Worm (Caenorhabditis elegans) whole organism, L1 larva: ENCODE measurements around the gene fut-1.

Experiments used
- C34B4.2 ChIP-seq: sonication (generic microtip); optimal IDR thresholded peaks from 2 replicates; lab custom pipeline; 2017; ENCODE audit warnings: mild to moderate bottlenecking, missing genetic modification characterization, missing compliant biosample characterization
- F16B12.6 ChIP-seq: fragments of 150-350 bp; optimal IDR thresholded peaks from 2 replicates; lab custom pipeline; 2014; ENCODE audit warnings: missing biosample characterization, missing genetic modification characterization
- Y116A8C.19 ChIP-seq: sonication (generic microtip); optimal IDR thresholded peaks from 2 replicates; lab custom pipeline; 2016; ENCODE audit warnings: missing compliant biosample characterization, missing genetic modification characterization, borderline replicate concordance
- ceh-82 ChIP-seq, 3 experiments: fragments of 150-350 bp in 1 of 3; sonication (generic microtip) in 2 of 3; optimal IDR thresholded peaks; 2 replicates each; lab custom pipeline; 2014 to 2017; ENCODE audit warnings: missing biosample characterization in 3 of 3, missing genetic modification characterization in 3 of 3
- ceh-90 ChIP-seq: sonication (generic microtip); optimal IDR thresholded peaks from 2 replicates; lab custom pipeline; 2016; ENCODE audit warnings: missing genetic modification characterization, missing compliant biosample characterization
- ces-1 ChIP-seq: fragments of 150-350 bp; optimal IDR thresholded peaks from 2 replicates; lab custom pipeline; 2014; ENCODE audit warnings: missing biosample characterization, missing genetic modification reagents, missing genetic modification characterization
- efl-1 ChIP-seq, 4 experiments: fragments of 150-350 bp; optimal IDR thresholded peaks in 3 of 4; peaks in 1 of 4; 1 replicate in 1 of 4; 2 replicates in 3 of 4; lab custom pipeline; 2014; ENCODE audit warnings: missing biosample characterization in 2 of 4, missing genetic modification characterization in 2 of 4, missing genetic modification reagents in 2 of 4
- egl-13 ChIP-seq: sonication (generic microtip); optimal IDR thresholded peaks from 2 replicates; lab custom pipeline; 2016; ENCODE audit warnings: missing genotype, missing genetic modification reagents, missing genetic modification characterization, missing compliant biosample characterization
- egl-27 ChIP-seq, 2 experiments: fragments of 150-350 bp in 1 of 2; sonication (generic microtip); optimal IDR thresholded peaks; 3 replicates each; lab custom pipeline; 2017 to 2018; ENCODE audit warnings: missing biosample characterization in 2 of 2, missing genetic modification characterization in 2 of 2, missing genetic modification reagents in 2 of 2
- fkh-8 ChIP-seq: sonication (generic microtip); optimal IDR thresholded peaks from 2 replicates; lab custom pipeline; 2016; ENCODE audit warnings: mild to moderate bottlenecking, missing genetic modification characterization, missing compliant biosample characterization
- fos-1 ChIP-seq: fragments of 150-350 bp; optimal IDR thresholded peaks from 2 replicates; lab custom pipeline; 2014; ENCODE audit warnings: missing biosample characterization, missing genetic modification characterization
- grh-1 ChIP-seq: fragments of 200-800 bp; sonication (Bioruptor generic); IDR thresholded peaks from 2 replicates; pipeline ENCODE4 v1.3.6; 2022; ENCODE audit warnings: missing genetic modification reagents, missing genetic modification characterization, missing compliant biosample characterization
- hlh-4 ChIP-seq: sonication (generic microtip); optimal IDR thresholded peaks from 2 replicates; lab custom pipeline; 2016; ENCODE audit warnings: mild to moderate bottlenecking, missing genetic modification characterization, missing compliant biosample characterization
- hpl-2 ChIP-seq: fragments of 150-350 bp; optimal IDR thresholded peaks from 2 replicates; lab custom pipeline; 2014; ENCODE audit warnings: missing biosample characterization, missing genetic modification reagents, missing genetic modification characterization
- irx-1 ChIP-seq: sonication (generic microtip); optimal IDR thresholded peaks from 2 replicates; lab custom pipeline; 2016; ENCODE audit warnings: missing genetic modification characterization, missing compliant biosample characterization
- isw-1 ChIP-seq: fragments of 200-800 bp; sonication (Bioruptor generic); IDR thresholded peaks from 2 replicates; pipeline ENCODE4 v1.3.6; 2022; ENCODE audit warnings: missing genetic modification characterization, missing compliant biosample characterization
- lin-13 ChIP-seq: fragments of 150-350 bp; optimal IDR thresholded peaks from 2 replicates; lab custom pipeline; 2014; ENCODE audit warnings: missing biosample characterization, missing genetic modification reagents, missing genetic modification characterization
- lin-14 ChIP-seq: fragments of 200-800 bp; sonication (Bioruptor generic); optimal IDR thresholded peaks from 2 replicates; lab custom pipeline; 2018; ENCODE audit warnings: mild to moderate bottlenecking, missing genetic modification characterization, moderate library complexity, missing compliant biosample characterization
- lin-39 ChIP-seq: fragments of 150-350 bp; optimal IDR thresholded peaks from 2 replicates; lab custom pipeline; 2014; ENCODE audit warnings: missing biosample characterization, missing genetic modification reagents, missing genetic modification characterization
- mab-9 ChIP-seq: fragments of 200-800 bp; sonication (Bioruptor generic); IDR thresholded peaks from 2 replicates; pipeline ENCODE4 v1.3.6; 2022; ENCODE audit warnings: missing genetic modification reagents, missing genetic modification characterization, missing compliant biosample characterization
- mep-1 ChIP-seq: fragments of 150-350 bp; optimal IDR thresholded peaks from 2 replicates; lab custom pipeline; 2014; ENCODE audit warnings: missing biosample characterization, missing genetic modification characterization
- nhr-11 ChIP-seq: fragments of 150-350 bp; optimal IDR thresholded peaks from 2 replicates; lab custom pipeline; 2014; ENCODE audit warnings: missing biosample characterization, missing genetic modification characterization
- nhr-12 ChIP-seq: sonication (generic microtip); optimal IDR thresholded peaks from 2 replicates; lab custom pipeline; 2017; ENCODE audit warnings: missing biosample characterization, missing genetic modification characterization
- nhr-237 ChIP-seq: fragments of 150-350 bp; optimal IDR thresholded peaks from 2 replicates; lab custom pipeline; 2014; ENCODE audit warnings: missing biosample characterization, missing genetic modification characterization
- nhr-28 ChIP-seq: fragments of 150-350 bp; optimal IDR thresholded peaks from 2 replicates; lab custom pipeline; 2014; ENCODE audit warnings: missing biosample characterization, missing genetic modification characterization
- nhr-47 ChIP-seq: sonication (generic microtip); optimal IDR thresholded peaks from 2 replicates; lab custom pipeline; 2016; ENCODE audit warnings: mild to moderate bottlenecking, missing genetic modification characterization, moderate library complexity, missing compliant biosample characterization
- nhr-71 ChIP-seq: sonication (generic microtip); optimal IDR thresholded peaks from 2 replicates; lab custom pipeline; 2016; ENCODE audit warnings: mild to moderate bottlenecking, missing genetic modification characterization, moderate library complexity, missing compliant biosample characterization
- nhr-85 ChIP-seq: sonication (generic microtip); peaks from one replicate; lab custom pipeline; 2016; ENCODE audit warnings: missing genetic modification characterization, inconsistent platforms, missing compliant biosample characterization
- nhr-90 ChIP-seq: sonication (generic microtip); optimal IDR thresholded peaks from 2 replicates; lab custom pipeline; 2016; ENCODE audit warnings: mild to moderate bottlenecking, missing genetic modification characterization, missing compliant biosample characterization; ENCODE audit not compliant: poor library complexity
- pax-3 ChIP-seq: fragments of 200-800 bp; sonication (Bioruptor generic); optimal IDR thresholded peaks from 2 replicates; lab custom pipeline; 2018; ENCODE audit warnings: mild to moderate bottlenecking, missing genetic modification characterization, moderate library complexity, missing compliant biosample characterization
- pqm-1 ChIP-seq: sonication (generic microtip); optimal IDR thresholded peaks from 3 replicates; lab custom pipeline; 2017; ENCODE audit warnings: missing biosample characterization, missing genetic modification characterization
- sox-4 ChIP-seq: sonication (generic microtip); optimal IDR thresholded peaks from 2 replicates; lab custom pipeline; 2016; ENCODE audit warnings: missing genetic modification characterization, missing compliant biosample characterization
- tbx-2 ChIP-seq: sonication (generic microtip); optimal IDR thresholded peaks from 2 replicates; lab custom pipeline; 2016; ENCODE audit warnings: missing genetic modification characterization, missing compliant biosample characterization
- unc-86 ChIP-seq: sonication (generic microtip); optimal IDR thresholded peaks from 2 replicates; lab custom pipeline; 2016; ENCODE audit warnings: missing genetic modification characterization, missing compliant biosample characterization
- zip-4 ChIP-seq: fragments of 200-800 bp; sonication (Bioruptor generic); optimal IDR thresholded peaks from 2 replicates; lab custom pipeline; 2018; ENCODE audit warnings: mild to moderate bottlenecking, missing genetic modification characterization, moderate library complexity, missing compliant biosample characterization
- ztf-11 ChIP-seq, 2 experiments: sonication (generic microtip); optimal IDR thresholded peaks; 2 replicates each; lab custom pipeline; 2016 to 2017; ENCODE audit warnings: missing genetic modification characterization in 2 of 2, missing biosample characterization in 1 of 2, missing compliant biosample characterization in 1 of 2
- ztf-4 ChIP-seq: fragments of 150-350 bp; optimal IDR thresholded peaks from 2 replicates; lab custom pipeline; 2014; ENCODE audit warnings: missing biosample characterization, missing genetic modification characterization

fut-1 gene

DNA sequence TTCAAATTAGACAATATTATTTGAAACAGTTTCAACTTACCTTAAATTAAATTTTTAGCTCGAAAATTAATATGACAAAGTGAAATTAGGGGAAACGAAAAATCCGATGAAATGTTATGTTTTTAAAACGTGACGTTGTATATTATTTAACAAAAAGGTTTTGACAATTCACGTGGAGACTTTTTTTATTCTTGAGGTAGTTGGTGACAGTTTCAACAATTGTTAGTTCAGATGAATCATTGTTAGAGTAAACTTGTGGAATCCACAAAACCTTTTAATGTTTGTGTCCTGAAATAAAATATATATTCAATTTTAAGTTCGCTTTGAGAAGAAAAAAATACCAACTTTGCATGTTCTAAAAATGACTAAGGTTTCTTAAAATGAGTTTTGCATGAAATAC, at the start of gene fut-1:
Gene fut-1 (minus strand): TSS at position 101 of the 400 bp plus-strand sequence.
- no peak for TF ChIP-seq mab-9 (GFP tag; lab: Robert Waterston, UW)
- TF ChIP-seq nhr-47 (tag; lab: Kevin White, UChicago), result no peak
- no peak for TF ChIP-seq ztf-11 (tag; optimal IDR thresholded peaks at IDR 0.05; lab: Kevin White, UChicago)
- no peak for TF ChIP-seq nhr-12 (tag; lab: Kevin White, UChicago)
- TF ChIP-seq Y116A8C.19, result no peak
- no peak for TF ChIP-seq nhr-11
- no peak for TF ChIP-seq zip-4
- no peak for TF ChIP-seq mep-1 (tag; lab: Kevin White, UChicago)

DNA sequence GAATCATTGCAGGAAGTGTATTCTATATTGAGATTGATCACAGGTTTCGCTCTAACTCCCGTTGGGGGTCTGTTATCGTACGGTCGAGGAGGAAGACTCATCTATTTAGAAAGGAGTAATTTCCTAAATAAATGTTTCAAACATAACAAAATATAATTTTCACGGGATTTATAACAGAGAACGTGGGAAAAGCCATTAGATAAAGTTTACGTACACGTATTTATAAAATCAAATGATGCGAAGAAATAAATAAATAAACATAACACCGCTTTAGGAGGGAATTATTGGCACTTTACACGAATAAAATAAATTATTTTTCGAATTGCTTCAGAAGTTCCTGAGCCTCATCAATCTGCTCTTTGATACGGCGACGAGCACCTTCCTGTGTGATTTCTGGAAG, 49.1 kb upstream of the fut-1 start, which contains the start of gene F07H5.10:
Gene F07H5.10 (minus strand): TSS at position 101 of the 400 bp plus-strand sequence.
- TF ChIP-seq ceh-90 (no peak), C34B4.2 (tag; lab: Kevin White, UChicago) (no peak), nhr-11 (no peak)

DNA sequence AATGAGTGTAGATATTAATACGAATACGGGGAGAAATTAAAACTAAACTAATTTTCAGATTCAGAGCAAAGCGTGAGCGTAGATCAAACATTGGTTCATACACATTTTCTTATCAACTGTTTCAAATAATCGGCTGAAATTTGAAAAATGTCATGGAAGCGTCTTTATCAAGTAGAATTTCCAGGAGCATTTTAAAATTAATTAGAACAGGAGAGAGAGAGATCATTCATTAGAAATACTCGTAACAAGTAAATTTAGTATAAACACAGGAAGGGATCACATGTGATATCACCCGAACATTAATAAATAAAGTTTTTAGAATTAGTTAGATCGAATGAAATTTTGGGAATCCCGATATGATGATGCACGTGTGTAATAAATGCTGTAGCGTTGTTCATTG, 47.5 kb upstream of the fut-1 start, which contains the start of gene pho-13:
Gene pho-13 (minus strand): TSS at position 101 of the 400 bp plus-strand sequence.
- TF ChIP-seq unc-86 (tag; lab: Kevin White, UChicago) (no peak), tbx-2 (no peak), nhr-90 (tag; lab: Kevin White, UChicago) (no peak), ces-1 (GFP tag; lab: Kevin White, UChicago) (no peak), sox-4 (no peak), egl-27 (tag; optimal IDR thresholded peaks at IDR 0.05; lab: Kevin White, UChicago) (no peak), nhr-47 (tag; lab: Kevin White, UChicago) (no peak), lin-13 (GFP tag; lab: Kevin White, UChicago) (no peak), nhr-28 (tag; lab: Kevin White, UChicago) (no peak), nhr-237 (no peak), F16B12.6 (no peak), hpl-2 (GFP tag; lab: Kevin White, UChicago) (no peak), pax-3 (tag; lab: Kevin White, UChicago) (no peak), nhr-71 (tag; lab: Kevin White, UChicago) (no peak)

ce11 chrII:8800830-8801229, 41.4 kb upstream of the fut-1 start, which contains the start of gene appg-2:
Gene appg-2, plus strand, starts transcription at chrII:8801130.
- TF ChIP-seq egl-13 (tag; lab: Kevin White, UChicago), result no peak
- TF ChIP-seq efl-1 (optimal IDR thresholded peaks at IDR 0.05; lab: Kevin White, UChicago), result no peak
- TF ChIP-seq efl-1 (GFP tag; optimal IDR thresholded peaks at IDR 0.05 in 1 of 2; lab: Kevin White, UChicago), result peak in 1 of 2 experiments; percentile 18
- TF ChIP-seq, all 84 proteins: peak for 1

- TF ChIP-seq pax-3 (tag; lab: Kevin White, UChicago) (no peak), isw-1 (GFP tag; lab: Robert Waterston, UW) (no peak), fos-1 (tag; lab: Kevin White, UChicago) (no peak), lin-14 (GFP tag; lab: Kevin White, UChicago) (no peak), ztf-4 (no peak), pqm-1 (tag; lab: Kevin White, UChicago) (no peak), irx-1 (tag; lab: Kevin White, UChicago) (no peak), ceh-82 (tag; optimal IDR thresholded peaks at IDR 0.05; lab: Kevin White, UChicago) (no peak), lin-39 (tag; lab: Kevin White, UChicago) (no peak), hlh-4 (tag; lab: Kevin White, UChicago) (no peak), nhr-85 (no peak), grh-1 (GFP tag; lab: Robert Waterston, UW) (no peak), fkh-8 (tag; lab: Kevin White, UChicago) (no peak), F16B12.6 (no peak)
- TF ChIP-seq, all 84 proteins: peak for 0
Measured at ce11 chrII:8799725-8800124, 40.3 kb upstream of the fut-1 start.
